Fruit fly (Drosophila melanogaster) whole organism, prepupa: ENCODE results near the gene Ets65A.

Experiments used
- CG10631 ChIP-seq: fragments of 200-800 bp; sonication (Bioruptor generic); optimal IDR thresholded peaks from 2 replicates; lab custom pipeline; 2016; ENCODE audit warnings: missing biosample characterization, missing genetic modification characterization
- CG11762 ChIP-seq: fragments of 200-800 bp; sonication (Bioruptor generic); optimal IDR thresholded peaks from 3 replicates; lab custom pipeline; 2016; ENCODE audit warnings: missing biosample characterization, missing genetic modification characterization; ENCODE audit not compliant: insufficient read depth
- CG11902 ChIP-seq: fragments of 200-800 bp; sonication (Bioruptor generic); optimal IDR thresholded peaks from 3 replicates; lab custom pipeline; 2016; ENCODE audit warnings: missing biosample characterization, missing genetic modification characterization
- CG15336 ChIP-seq: fragments of 200-800 bp; sonication (Bioruptor generic); IDR thresholded peaks from 2 replicates; pipeline ENCODE4 v1.3.6; 2022; ENCODE audit warnings: missing biosample characterization, missing genetic modification characterization
- CG1621 ChIP-seq: fragments of 200-800 bp; sonication (Bioruptor generic); optimal IDR thresholded peaks from 3 replicates; lab custom pipeline; 2018; ENCODE audit warnings: missing biosample characterization, mild to moderate bottlenecking, missing genetic modification characterization
- CG3032 ChIP-seq: fragments of 200-800 bp; optimal IDR thresholded peaks from 2 replicates; lab custom pipeline; 2019; ENCODE audit warnings: missing biosample characterization, mild to moderate bottlenecking, missing genetic modification characterization, moderate library complexity
- CG31627 ChIP-seq: fragments of 200-800 bp; sonication (Bioruptor generic); optimal IDR thresholded peaks from 3 replicates; lab custom pipeline; 2016; ENCODE audit warnings: missing biosample characterization, missing genetic modification characterization
- CG34406 ChIP-seq: fragments of 200-800 bp; sonication (Bioruptor generic); optimal IDR thresholded peaks from 3 replicates; lab custom pipeline; 2016; ENCODE audit warnings: missing biosample characterization, missing genetic modification characterization
- CG6163 ChIP-seq: fragments of 200-800 bp; sonication (Bioruptor generic); IDR thresholded peaks from 3 replicates; pipeline ENCODE4 v1.3.6; 2022; ENCODE audit warnings: missing biosample characterization, missing genetic modification characterization
- CG6276 ChIP-seq: fragments of 200-800 bp; sonication (Bioruptor generic); optimal IDR thresholded peaks from 2 replicates; lab custom pipeline; 2017; ENCODE audit warnings: missing biosample characterization, mild to moderate bottlenecking, missing genetic modification characterization
- CG7368 ChIP-seq: fragments of 200-800 bp; sonication (Bioruptor generic); optimal IDR thresholded peaks from 3 replicates; lab custom pipeline; 2016; ENCODE audit warnings: missing biosample characterization, missing genetic modification characterization
- CG8119 ChIP-seq: fragments of 200-800 bp; sonication (Bioruptor generic); IDR thresholded peaks from 3 replicates; pipeline ENCODE4 v1.3.6; 2022; ENCODE audit warnings: missing biosample characterization, missing genetic modification characterization
- Eip93F ChIP-seq: fragments of 200-800 bp; sonication (Bioruptor generic); optimal IDR thresholded peaks from 2 replicates; lab custom pipeline; 2016; ENCODE audit warnings: missing biosample characterization, mild to moderate bottlenecking, missing genetic modification characterization
- Ets21C ChIP-seq: fragments of 200-800 bp; sonication (Bioruptor generic); optimal IDR thresholded peaks from 3 replicates; lab custom pipeline; 2016; ENCODE audit warnings: missing biosample characterization, missing genetic modification characterization
- Ets96B ChIP-seq: fragments of 200-800 bp; optimal IDR thresholded peaks from 2 replicates; lab custom pipeline; 2019; ENCODE audit warnings: missing biosample characterization, mild to moderate bottlenecking, missing genetic modification characterization, moderate library complexity
- Hr38 ChIP-seq: sonication (Bioruptor generic); optimal IDR thresholded peaks from 2 replicates; lab custom pipeline; 2016; ENCODE audit warnings: missing biosample characterization, missing genetic modification characterization
- Hr4 ChIP-seq: fragments of 200-800 bp; sonication (Bioruptor generic); optimal IDR thresholded peaks from 3 replicates; lab custom pipeline; 2016; ENCODE audit warnings: missing biosample characterization, missing genetic modification characterization
- Lpt ChIP-seq: fragments of 200-800 bp; sonication (Bioruptor generic); optimal IDR thresholded peaks from 3 replicates; lab custom pipeline; 2016; ENCODE audit warnings: missing biosample characterization, missing genetic modification characterization
- Sox102F ChIP-seq: fragments of 200-800 bp; sonication (Bioruptor generic); optimal IDR thresholded peaks from 2 replicates; lab custom pipeline; 2016; ENCODE audit warnings: missing biosample characterization, mild to moderate bottlenecking, missing genetic modification characterization
- Sox14 ChIP-seq: fragments of 200-800 bp; sonication (Bioruptor generic); optimal IDR thresholded peaks from 3 replicates; lab custom pipeline; 2016; ENCODE audit warnings: missing biosample characterization, missing genetic modification characterization
- Sox15 ChIP-seq: fragments of 200-800 bp; sonication (Bioruptor generic); optimal IDR thresholded peaks from 3 replicates; lab custom pipeline; 2016; ENCODE audit warnings: missing biosample characterization, missing genetic modification characterization
- acj6 ChIP-seq: fragments of 200-800 bp; sonication (Bioruptor generic); optimal IDR thresholded peaks from 3 replicates; lab custom pipeline; 2016; ENCODE audit warnings: missing biosample characterization, missing genetic modification characterization
- dsx ChIP-seq: fragments of 200-800 bp; optimal IDR thresholded peaks from 3 replicates; lab custom pipeline; 2019; ENCODE audit warnings: missing biosample characterization, mild to moderate bottlenecking, missing genetic modification characterization, moderate library complexity; ENCODE audit not compliant: poor library complexity, severe bottlenecking
- eg ChIP-seq: fragments of 200-800 bp; sonication (Bioruptor generic); IDR thresholded peaks from 3 replicates; pipeline ENCODE4 v1.3.6; 2022; ENCODE audit warnings: missing biosample characterization, missing genetic modification characterization
- fkh ChIP-seq: fragments of 200-800 bp; sonication (Bioruptor generic); optimal IDR thresholded peaks from 3 replicates; lab custom pipeline; 2017; ENCODE audit warnings: missing biosample characterization, mild to moderate bottlenecking, missing genetic modification characterization, moderate library complexity
- pdm3 ChIP-seq: fragments of 200-800 bp; sonication (Bioruptor generic); optimal IDR thresholded peaks from 3 replicates; lab custom pipeline; 2016; ENCODE audit warnings: missing biosample characterization, missing genetic modification characterization
- ss ChIP-seq, 2 experiments: fragments of 200-800 bp; sonication (Bioruptor generic); optimal IDR thresholded peaks; 2 replicates in 1 of 2; 3 replicates in 1 of 2; lab custom pipeline; 2017 to 2018; ENCODE audit warnings: mild to moderate bottlenecking in 2 of 2, missing biosample characterization in 2 of 2, missing genetic modification characterization in 2 of 2, moderate library complexity in 1 of 2
- svp ChIP-seq: fragments of 200-800 bp; sonication (Bioruptor generic); peaks from one replicate; lab custom pipeline; 2016; ENCODE audit warnings: missing biosample characterization, missing genetic modification characterization
- vri ChIP-seq: fragments of 200-800 bp; sonication (Bioruptor generic); optimal IDR thresholded peaks from 3 replicates; lab custom pipeline; 2016; ENCODE audit warnings: missing biosample characterization, mild to moderate bottlenecking, missing genetic modification characterization

Ets65A gene

dm6 chr3L:6105435-6105834 lies 8.0 kb downstream of the Ets65A start:
- no peak for TF ChIP-seq svp
- TF ChIP-seq Hr4 (GFP tag; lab: Kevin White, UChicago), result no peak
- no peak for TF ChIP-seq Lpt
- no peak for TF ChIP-seq Sox102F (GFP tag; lab: Kevin White, UChicago)
- TF ChIP-seq CG1621 (tag; lab: Kevin White, UChicago), result no peak
- no peak for TF ChIP-seq CG15336

- no peak for TF ChIP-seq CG6276 (GFP tag; lab: Kevin White, UChicago)
- TF ChIP-seq fkh (GFP tag; lab: Kevin White, UChicago), result peak; percentile 49
Observed at dm6 chr3L:6106717-6107116, 9.3 kb downstream of the Ets65A start.

- TF ChIP-seq CG1621 (tag; lab: Kevin White, UChicago) (no peak), CG10631 (GFP tag; lab: Kevin White, UChicago) (no peak), CG6163 (GFP tag; lab: Robert Waterston, UW) (no peak), CG6276 (GFP tag; lab: Kevin White, UChicago) (no peak)
Observed at dm6 chr3L:6108264-6109060, 11.0 kb downstream of the Ets65A start.

- TF ChIP-seq CG7368 (no peak), fkh (GFP tag; lab: Kevin White, UChicago) (no peak), Hr38 (GFP tag; lab: Kevin White, UChicago) (no peak), Sox14 (GFP tag; lab: Kevin White, UChicago) (no peak), Ets21C (no peak), CG11902 (GFP tag; lab: Kevin White, UChicago) (no peak), dsx (GFP tag; lab: Kevin White, UChicago) (no peak), vri (GFP tag; lab: Kevin White, UChicago) (no peak), CG34406 (GFP tag; lab: Kevin White, UChicago) (no peak), pdm3 (GFP tag; lab: Kevin White, UChicago) (no peak), eg (GFP tag; lab: Robert Waterston, UW) (no peak), CG8119 (GFP tag; lab: Robert Waterston, UW) (no peak), CG10631 (GFP tag; lab: Kevin White, UChicago) (no peak)
Observed at dm6 chr3L:6110673-6111449, 13.4 kb downstream of the Ets65A start.

dm6 chr3L:6111458-6111857 lies 14.0 kb downstream of the Ets65A start:
- TF ChIP-seq Eip93F, result no peak
- no peak for TF ChIP-seq ss (GFP tag; optimal IDR thresholded peaks at IDR 0.05; lab: Kevin White, UChicago)
- TF ChIP-seq eg (GFP tag; lab: Robert Waterston, UW), result no peak
- no peak for TF ChIP-seq CG3032
- TF ChIP-seq CG11762, result no peak
- no peak for TF ChIP-seq Ets21C
- no peak for TF ChIP-seq Hr38 (GFP tag; lab: Kevin White, UChicago)

DNA sequence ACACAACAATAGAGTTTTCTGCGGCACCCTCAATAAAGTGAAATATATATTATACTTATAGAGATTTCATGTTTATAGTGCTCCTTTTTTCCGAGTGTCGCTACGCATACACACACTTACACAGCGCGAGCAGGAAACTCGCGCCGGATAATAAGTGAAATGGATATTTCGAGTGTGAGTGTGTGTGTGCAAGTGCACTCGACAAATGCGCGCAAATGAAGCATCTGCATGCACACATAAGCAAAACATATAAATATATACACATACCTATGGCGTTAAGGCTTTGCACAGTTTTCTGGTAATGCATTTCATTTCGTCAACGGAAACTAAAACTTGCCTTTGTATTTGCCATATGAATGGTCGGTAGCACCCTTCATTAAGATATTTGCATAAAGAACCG lies 18.1 kb downstream of the Ets65A start:
- no peak for TF ChIP-seq Ets96B (tag; lab: Kevin White, UChicago)
- no peak for TF ChIP-seq svp
- no peak for TF ChIP-seq Sox15 (GFP tag; lab: Kevin White, UChicago)
- TF ChIP-seq acj6, result no peak
- no peak for TF ChIP-seq fkh (GFP tag; lab: Kevin White, UChicago)
- TF ChIP-seq CG31627, result no peak
